Worm (Caenorhabditis elegans): ENCODE results near the gene btb-7.

The btb-7 gene

ce11 chrII:1731932-1732331 is 18.9 kb downstream of the btb-7 start, which contains the start of gene ceh-82:
Gene ceh-82, plus strand, starts transcription at chrII:1732232.
- TF ChIP-seq aly-2 (tag; optimal IDR thresholded peaks at IDR 0.05): no peak
- no peak for TF ChIP-seq nhr-28 (tag; optimal IDR thresholded peaks at IDR 0.05)
- TF ChIP-seq aha-1 (tag; optimal IDR thresholded peaks at IDR 0.05): no peak
- TF ChIP-seq nhr-84 (tag; optimal IDR thresholded peaks at IDR 0.05): no peak

DNA sequence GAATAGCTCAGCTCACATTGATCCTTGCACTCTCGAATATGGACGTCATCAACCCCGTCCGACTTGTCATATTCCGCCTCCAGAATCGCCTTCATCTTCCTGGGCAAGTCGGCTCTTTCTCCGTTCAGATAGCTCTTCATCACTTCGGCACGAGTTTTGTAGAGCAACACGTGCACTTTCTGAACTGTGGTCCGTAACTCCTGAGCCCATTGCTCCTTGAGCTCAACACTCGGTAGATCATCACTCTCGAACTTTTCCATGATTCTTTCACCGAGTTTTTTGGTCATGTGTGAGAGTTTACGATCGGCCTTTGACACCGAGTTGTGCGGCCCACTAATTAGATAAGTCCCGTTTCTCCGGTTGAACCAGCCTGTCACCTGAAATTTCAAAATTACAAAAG is 22.1 kb downstream of the btb-7 start:
- TF ChIP-seq fkh-10 (GFP tag; optimal IDR thresholded peaks at IDR 0.05) (no peak), sox-4 (tag; optimal IDR thresholded peaks at IDR 0.05) (no peak), ztf-4 (tag; optimal IDR thresholded peaks at IDR 0.05) (no peak), ceh-90 (tag; optimal IDR thresholded peaks at IDR 0.05) (no peak)

DNA sequence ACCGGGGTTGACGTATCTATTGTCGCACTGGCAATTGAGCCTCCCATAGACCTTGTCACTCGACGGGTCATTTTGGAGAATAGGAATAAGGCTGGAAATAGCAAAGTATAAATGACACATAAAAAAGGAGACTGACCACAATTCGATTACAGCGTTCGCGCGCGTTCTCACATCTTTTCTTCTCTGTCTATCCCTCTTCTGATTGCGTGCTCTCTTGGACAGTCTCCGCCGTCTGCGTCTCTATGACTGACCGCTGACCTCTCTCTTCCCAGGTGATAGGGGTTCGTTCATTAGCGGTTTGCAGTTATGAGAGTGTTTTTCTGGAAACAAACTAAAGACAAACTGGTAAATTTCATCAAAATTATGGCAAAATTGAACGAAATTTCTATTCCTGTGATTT is 23.3 kb downstream of the btb-7 start, which contains the start of gene ceh-83:
Gene ceh-83 (minus strand): TSS at position 181 of the 400 bp plus-strand sequence.
- TF ChIP-seq unc-86 (tag; optimal IDR thresholded peaks at IDR 0.05) (no peak), ztf-4 (tag; optimal IDR thresholded peaks at IDR 0.05) (no peak), efl-1 (optimal IDR thresholded peaks at IDR 0.05) (peak; percentile 57 to 68), efl-1 (GFP tag; optimal IDR thresholded peaks at IDR 0.05 in 1 of 2) (peak; percentile 36 to 94), F16B12.6 (tag; optimal IDR thresholded peaks at IDR 0.05) (no peak), lin-14 (GFP tag; optimal IDR thresholded peaks at IDR 0.05) (peak; percentile 80), lin-35 (GFP tag; optimal IDR thresholded peaks at IDR 0.05) (peak; percentile 2 to 64), zag-1 (tag; optimal IDR thresholded peaks at IDR 0.05) (no peak), ceh-90 (tag; optimal IDR thresholded peaks at IDR 0.05) (no peak), mep-1 (tag; optimal IDR thresholded peaks at IDR 0.05) (no peak), nhr-20 (tag; optimal IDR thresholded peaks at IDR 0.05) (peak; percentile 19), rnt-1 (tag; optimal IDR thresholded peaks at IDR 0.05) (peak; percentile 50), dpl-1 (GFP tag; optimal IDR thresholded peaks at IDR 0.05) (peak in 2 of 3 experiments; percentile 16 to 34), nhr-85 (tag) (peak; percentile 59), C04F5.9 (tag; optimal IDR thresholded peaks at IDR 0.05) (no peak)

ce11 chrII:1738844-1739243 is 25.8 kb downstream of the btb-7 start, which contains the start of the genes irld-9 and irld-33:
Gene irld-9, minus strand, starts transcription at chrII:1738944.
Gene irld-33, plus strand, starts transcription at chrII:1739052.
- no peak for TF ChIP-seq elt-2 (tag; optimal IDR thresholded peaks at IDR 0.05)
- no peak for TF ChIP-seq ceh-8 (GFP tag; optimal IDR thresholded peaks at IDR 0.05)
- TF ChIP-seq egl-13 (tag; optimal IDR thresholded peaks at IDR 0.05): no peak
- TF ChIP-seq lin-35 (GFP tag; optimal IDR thresholded peaks at IDR 0.05): no peak
- TF ChIP-seq pag-3 (tag; optimal IDR thresholded peaks at IDR 0.05; ENCODE audit: borderline replicate concordance, insufficient read depth): no peak
- TF ChIP-seq fkh-10 (GFP tag; optimal IDR thresholded peaks at IDR 0.05): no peak
- no peak for TF ChIP-seq rnt-1 (tag; optimal IDR thresholded peaks at IDR 0.05)
- TF ChIP-seq grh-1 (GFP tag; IDR thresholded peaks at IDR 0.05): no peak
- TF ChIP-seq jun-1 (tag; optimal IDR thresholded peaks at IDR 0.05): no peak
- TF ChIP-seq C34B4.2 (tag; optimal IDR thresholded peaks at IDR 0.05): no peak
- TF ChIP-seq nhr-237 (tag; optimal IDR thresholded peaks at IDR 0.05): no peak
- no peak for TF ChIP-seq lin-14 (GFP tag; optimal IDR thresholded peaks at IDR 0.05)
- TF ChIP-seq zip-4 (GFP tag; optimal IDR thresholded peaks at IDR 0.05): no peak
- TF ChIP-seq Y116A8C.19 (tag; optimal IDR thresholded peaks at IDR 0.05; ENCODE audit: borderline replicate concordance): no peak
- no peak for TF ChIP-seq hlh-4 (tag; optimal IDR thresholded peaks at IDR 0.05)
- TF ChIP-seq mab-9 (GFP tag; IDR thresholded peaks at IDR 0.05): no peak
- TF ChIP-seq nhr-19 (GFP tag; conservative IDR thresholded peaks at IDR 0.05): no peak

DNA sequence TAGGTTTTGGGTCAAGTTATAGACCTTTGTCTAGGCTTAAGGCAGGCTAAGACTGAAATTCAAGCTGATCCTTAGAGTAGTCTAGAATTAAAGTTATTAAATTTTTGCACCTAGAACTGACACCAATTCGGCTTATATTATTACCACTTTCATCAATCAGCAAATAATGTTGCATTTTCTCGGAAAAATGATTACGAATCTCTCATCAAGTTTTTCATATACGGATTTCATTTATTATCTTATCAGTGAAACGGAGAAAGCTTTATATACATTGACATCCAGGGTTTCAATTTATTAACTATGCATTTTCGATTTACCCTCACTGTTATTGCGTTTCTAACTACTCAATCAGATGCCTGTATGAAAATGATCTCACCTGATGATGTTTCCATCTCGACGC is 28.2 kb downstream of the btb-7 start, which contains the start of gene K07G6.1:
Gene K07G6.1 (plus strand): TSS at position 301 of the 400 bp plus-strand sequence.
- TF ChIP-seq efl-1 (optimal IDR thresholded peaks at IDR 0.05) (no peak), efl-1 (GFP tag; optimal IDR thresholded peaks at IDR 0.05 in 1 of 2) (peak in 1 of 2 experiments; percentile 26), rnt-1 (tag; optimal IDR thresholded peaks at IDR 0.05) (no peak), ceh-63 (GFP tag; optimal IDR thresholded peaks at IDR 0.05) (no peak)

All from whole organism, L1 larva.